Worm (Caenorhabditis elegans): Measurements from ENCODE around the gene B0334.4.

DNA sequence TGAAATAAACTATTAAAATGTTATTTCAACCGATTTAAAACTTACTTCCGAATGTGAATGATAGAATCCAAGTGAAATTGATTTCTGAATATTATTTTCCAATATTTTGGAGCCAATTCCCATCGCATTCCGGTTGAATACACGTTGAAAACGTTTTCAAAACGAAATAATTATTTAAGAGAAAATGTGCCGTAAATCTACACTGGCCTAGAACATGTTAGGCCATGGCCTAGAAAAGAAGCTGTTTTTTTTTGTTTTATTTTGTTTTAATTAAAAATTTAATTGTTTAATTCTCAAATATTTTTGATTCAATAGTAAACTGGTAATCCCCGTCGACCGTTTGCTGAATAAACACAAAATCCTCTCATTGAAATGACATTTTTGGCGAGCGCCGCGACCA lies 31.6 kb upstream of the B0334.4 start:
- no peak for TF ChIP-seq zag-1 (tag; optimal IDR thresholded peaks at IDR 0.05)
- TF ChIP-seq blmp-1 (tag; optimal IDR thresholded peaks at IDR 0.05), result no peak
- TF ChIP-seq ama-1 (optimal IDR thresholded peaks at IDR 0.05), result no peak
- TF ChIP-seq hpl-2 (GFP tag; optimal IDR thresholded peaks at IDR 0.05), result no peak
- TF ChIP-seq alr-1 (tag; optimal IDR thresholded peaks at IDR 0.05; ENCODE audit: borderline replicate concordance), result no peak

Measured in whole organism, L1 larva.